Worm (Caenorhabditis elegans) whole organism, L2 larva: Measurements from ENCODE around the gene cutl-21.
A peak's percentile ranks its signal among the peaks of the same experiment; 100 is the strongest.

ENCODE experiments used
- C34F6.9 ChIP-seq: fragments of 150-350 bp; optimal IDR thresholded peaks from 2 replicates; lab custom pipeline; 2014; ENCODE audit warnings: missing biosample characterization, missing genetic modification characterization
- R02D3.7 ChIP-seq: fragments of 150-350 bp; optimal IDR thresholded peaks from 2 replicates; lab custom pipeline; 2014; ENCODE audit warnings: missing biosample characterization, missing genetic modification characterization
- Y55F3AM.14 ChIP-seq: fragments of 200-800 bp; sonication (Bioruptor generic); optimal IDR thresholded peaks from 2 replicates; lab custom pipeline; 2018; ENCODE audit warnings: mild to moderate bottlenecking, missing genetic modification characterization, missing compliant biosample characterization
- ZK546.5 ChIP-seq: sonication (generic microtip); optimal IDR thresholded peaks from 2 replicates; lab custom pipeline; 2017; ENCODE audit warnings: missing biosample characterization, missing genetic modification characterization
- alr-1 ChIP-seq: fragments of 150-350 bp; optimal IDR thresholded peaks from 2 replicates; lab custom pipeline; 2014; ENCODE audit warnings: missing biosample characterization, missing genetic modification characterization
- ama-1 ChIP-seq: fragments of 150-350 bp; optimal IDR thresholded peaks from 2 replicates; lab custom pipeline; 2018; ENCODE audit warnings: inconsistent platforms
- ceh-16 ChIP-seq: fragments of 150-350 bp; optimal IDR thresholded peaks from 2 replicates; lab custom pipeline; 2014; ENCODE audit warnings: missing biosample characterization, missing genetic modification characterization
- crh-2 ChIP-seq: sonication (generic microtip); optimal IDR thresholded peaks from 2 replicates; lab custom pipeline; 2017; ENCODE audit warnings: missing biosample characterization, missing genetic modification characterization
- dmd-4 ChIP-seq: sonication (generic microtip); optimal IDR thresholded peaks from 2 replicates; lab custom pipeline; 2017; ENCODE audit warnings: missing biosample characterization, missing genetic modification characterization
- elt-1 ChIP-seq: fragments of 150-350 bp; optimal IDR thresholded peaks from 2 replicates; lab custom pipeline; 2014; ENCODE audit warnings: missing biosample characterization, missing genetic modification characterization
- gmeb-1 ChIP-seq: fragments of 150-350 bp; optimal IDR thresholded peaks from 2 replicates; lab custom pipeline; 2014; ENCODE audit warnings: missing biosample characterization, missing genetic modification characterization
- lin-39 ChIP-seq: fragments of 150-350 bp; optimal IDR thresholded peaks from 2 replicates; lab custom pipeline; 2014; ENCODE audit warnings: missing biosample characterization, missing genetic modification reagents, missing genetic modification characterization
- lsy-2 ChIP-seq, 2 experiments: fragments of 150-350 bp in 1 of 2; sonication (generic microtip) in 1 of 2; optimal IDR thresholded peaks; 2 replicates each; lab custom pipeline; 2014 to 2017; ENCODE audit warnings: missing biosample characterization in 2 of 2, missing genetic modification characterization in 2 of 2
- mab-5 ChIP-seq: fragments of 150-350 bp; optimal IDR thresholded peaks from 2 replicates; lab custom pipeline; 2014; ENCODE audit warnings: missing biosample characterization, missing genetic modification characterization
- mbf-1 ChIP-seq: sonication (generic microtip); optimal IDR thresholded peaks from 2 replicates; lab custom pipeline; 2017; ENCODE audit warnings: missing biosample characterization, missing genetic modification characterization
- nhr-11 ChIP-seq: fragments of 150-350 bp; optimal IDR thresholded peaks from 2 replicates; lab custom pipeline; 2014; ENCODE audit warnings: missing biosample characterization, missing genetic modification characterization
- nhr-12 ChIP-seq: fragments of 150-350 bp; optimal IDR thresholded peaks from 2 replicates; lab custom pipeline; 2014; ENCODE audit warnings: missing biosample characterization, missing genetic modification characterization
- nhr-129 ChIP-seq: fragments of 150-350 bp; optimal IDR thresholded peaks from 2 replicates; lab custom pipeline; 2014; ENCODE audit warnings: missing biosample characterization, missing genetic modification characterization
- nhr-21 ChIP-seq: fragments of 150-350 bp; optimal IDR thresholded peaks from 2 replicates; lab custom pipeline; 2014; ENCODE audit warnings: missing biosample characterization, missing genetic modification characterization
- nhr-23 ChIP-seq: fragments of 150-350 bp; optimal IDR thresholded peaks from 2 replicates; lab custom pipeline; 2014; ENCODE audit warnings: missing biosample characterization, missing genetic modification reagents, missing genetic modification characterization
- nhr-25 ChIP-seq: fragments of 150-350 bp; sonication (generic microtip); optimal IDR thresholded peaks from 3 replicates; lab custom pipeline; 2014; ENCODE audit warnings: missing biosample characterization, missing genetic modification characterization
- nhr-6 ChIP-seq: fragments of 150-350 bp; optimal IDR thresholded peaks from 2 replicates; lab custom pipeline; 2014; ENCODE audit warnings: missing biosample characterization, missing genetic modification characterization
- peb-1 ChIP-seq: fragments of 150-350 bp; optimal IDR thresholded peaks from 2 replicates; lab custom pipeline; 2014; ENCODE audit warnings: missing biosample characterization, missing genetic modification characterization
- sem-4 ChIP-seq: fragments of 150-350 bp; optimal IDR thresholded peaks from 2 replicates; lab custom pipeline; 2014; ENCODE audit warnings: missing biosample characterization, missing genetic modification reagents, missing genetic modification characterization
- sma-3 ChIP-seq: sonication (generic microtip); optimal IDR thresholded peaks from 2 replicates; lab custom pipeline; 2016; ENCODE audit warnings: missing genetic modification reagents, missing genetic modification characterization, missing compliant biosample characterization
- sma-9 ChIP-seq, 2 experiments: fragments of 150-350 bp in 1 of 2; sonication (generic microtip) in 1 of 2; optimal IDR thresholded peaks; 2 replicates each; lab custom pipeline; 2014 to 2016; ENCODE audit warnings: missing genetic modification characterization in 2 of 2, mild to moderate bottlenecking in 1 of 2, missing biosample characterization in 1 of 2, missing compliant biosample characterization in 1 of 2, missing genetic modification reagents in 1 of 2, moderate library complexity in 1 of 2
- snpc-4 ChIP-seq: fragments of 150-350 bp; optimal IDR thresholded peaks from 2 replicates; lab custom pipeline; 2014; ENCODE audit warnings: missing biosample characterization, missing genetic modification characterization
- unc-39 ChIP-seq: fragments of 150-350 bp; optimal IDR thresholded peaks from 2 replicates; lab custom pipeline; 2014; ENCODE audit warnings: missing biosample characterization, missing genetic modification characterization
- unc-55 ChIP-seq: fragments of 150-350 bp; sonication (generic microtip); optimal IDR thresholded peaks from 3 replicates; lab custom pipeline; 2014; ENCODE audit warnings: missing biosample characterization, missing genetic modification reagents, missing genetic modification characterization

Gene cutl-21

ce11 chrX:1018586-1018985 is 14.4 kb downstream of the cutl-21 start:
- TF ChIP-seq crh-2 (tag; lab: Kevin White, UChicago) (peak; percentile 16), elt-1 (tag; lab: Kevin White, UChicago) (no peak), alr-1 (tag; lab: Kevin White, UChicago) (no peak), nhr-129 (tag; lab: Kevin White, UChicago) (peak; percentile 19), lin-39 (tag; lab: Kevin White, UChicago) (no peak), C34F6.9 (tag; lab: Kevin White, UChicago) (peak; percentile 25), lsy-2 (tag; optimal IDR thresholded peaks at IDR 0.05; lab: Kevin White, UChicago) (peak; percentile 1 to 53), ama-1 (lab: Kevin White, UChicago) (no peak), mab-5 (tag; lab: Kevin White, UChicago) (peak; percentile 26), unc-39 (tag; lab: Kevin White, UChicago) (no peak)
- TF ChIP-seq, all 48 proteins: peak for 5

- peak; percentile 2 for TF ChIP-seq mab-5 (tag; lab: Kevin White, UChicago)
- peak; percentile 74 for TF ChIP-seq unc-55 (GFP tag; lab: Kevin White, UChicago)
- TF ChIP-seq snpc-4 (tag; lab: Kevin White, UChicago): no peak
- TF ChIP-seq nhr-129 (tag; lab: Kevin White, UChicago): peak; percentile 68
- peak in 1 of 2 experiments; percentile 9 for TF ChIP-seq lsy-2 (tag; optimal IDR thresholded peaks at IDR 0.05; lab: Kevin White, UChicago)
- no peak for TF ChIP-seq ZK546.5 (tag; lab: Kevin White, UChicago)
- TF ChIP-seq nhr-12 (tag; lab: Kevin White, UChicago): no peak
- TF ChIP-seq nhr-6 (tag; lab: Kevin White, UChicago): no peak
- no peak for TF ChIP-seq nhr-11 (tag; lab: Kevin White, UChicago)
- TF ChIP-seq, all 48 proteins: peak for 4
These were observed 17.7 kb downstream of the cutl-21 start for ce11 chrX:1021835-1022311.

- TF ChIP-seq sem-4: no peak
- TF ChIP-seq mbf-1: no peak
- no peak for TF ChIP-seq nhr-11 (tag; lab: Kevin White, UChicago)
- TF ChIP-seq unc-39 (tag; lab: Kevin White, UChicago): no peak
- TF ChIP-seq dmd-4 (tag; lab: Kevin White, UChicago): no peak
These were observed 20.9 kb downstream of the cutl-21 start, which contains the start of gene F55A4.3 for ce11 chrX:1025010-1025409. Gene F55A4.3, minus strand, starts transcription at chrX:1025110.

- TF ChIP-seq nhr-21 (tag; lab: Kevin White, UChicago) (peak; percentile 71), sma-3 (GFP tag; lab: Kevin White, UChicago) (peak; percentile 54), sma-9 (GFP tag; optimal IDR thresholded peaks at IDR 0.05; lab: Kevin White, UChicago) (peak; percentile 44), sma-9 (tag; optimal IDR thresholded peaks at IDR 0.05; lab: Kevin White, UChicago) (no peak), nhr-23 (no peak), nhr-25 (tag; lab: Kevin White, UChicago) (peak; percentile 77), ceh-16 (tag; lab: Kevin White, UChicago) (no peak), crh-2 (tag; lab: Kevin White, UChicago) (peak; percentile 54), peb-1 (no peak), gmeb-1 (tag; lab: Kevin White, UChicago) (peak; percentile 19), nhr-129 (tag; lab: Kevin White, UChicago) (peak; percentile 17), dmd-4 (tag; lab: Kevin White, UChicago) (no peak)
These were observed 22.6 kb downstream of the cutl-21 start for ce11 chrX:1026722-1027121.

ce11 chrX:1027370-1027769 is 23.2 kb downstream of the cutl-21 start:
- TF ChIP-seq Y55F3AM.14 (GFP tag; lab: Kevin White, UChicago): no peak
- TF ChIP-seq snpc-4 (tag; lab: Kevin White, UChicago): peak; percentile 53
- TF ChIP-seq, all 48 proteins: peak for 1

ce11 chrX:1030867-1031266 is 26.7 kb downstream of the cutl-21 start:
- no peak for TF ChIP-seq ceh-16 (tag; lab: Kevin White, UChicago)
- TF ChIP-seq lsy-2 (tag; optimal IDR thresholded peaks at IDR 0.05; lab: Kevin White, UChicago): no peak
- TF ChIP-seq R02D3.7 (tag; lab: Kevin White, UChicago): no peak
- no peak for TF ChIP-seq nhr-11 (tag; lab: Kevin White, UChicago)
